Fruit fly (Drosophila melanogaster) whole organism, embryonic: ENCODE results near the gene bt.

Experiments used
- Adf1 ChIP-seq: fragments of 200-800 bp; sonication (Bioruptor generic); IDR thresholded peaks from 2 replicates; pipeline ENCODE4 v1.3.6; 2022; ENCODE audit warnings: missing biosample characterization, missing genetic modification characterization
- CG10147 ChIP-seq: fragments of 200-800 bp; sonication (Bioruptor generic); optimal IDR thresholded peaks from 2 replicates; lab custom pipeline; 2019; ENCODE audit warnings: missing biosample characterization, mild to moderate bottlenecking, missing genetic modification characterization, moderate library complexity
- CG11247 ChIP-seq: fragments of 200-800 bp; sonication (Bioruptor generic); IDR thresholded peaks from 2 replicates; pipeline ENCODE4 v1.3.6; 2022; ENCODE audit warnings: missing biosample characterization, missing genetic modification characterization
- CG11560 ChIP-seq: fragments of 200-800 bp; sonication (Bioruptor generic); IDR thresholded peaks from 3 replicates; pipeline ENCODE4 v1.3.6; 2022; ENCODE audit warnings: missing biosample characterization, missing genetic modification characterization
- CG1233 ChIP-seq: fragments of 200-800 bp; sonication (Bioruptor generic); optimal IDR thresholded peaks from 4 replicates; lab custom pipeline; 2018; ENCODE audit warnings: missing biosample characterization, mild to moderate bottlenecking, missing genetic modification characterization
- CG12391 ChIP-seq: fragments of 200-800 bp; sonication (Bioruptor generic); optimal IDR thresholded peaks from 3 replicates; lab custom pipeline; 2018; ENCODE audit warnings: missing biosample characterization, mild to moderate bottlenecking, missing genetic modification characterization, moderate library complexity
- CG13775 ChIP-seq: fragments of 200-800 bp; sonication (Bioruptor generic); optimal IDR thresholded peaks from 3 replicates; lab custom pipeline; 2017; ENCODE audit warnings: missing biosample characterization, mild to moderate bottlenecking, missing genetic modification characterization
- CG14860 ChIP-seq: fragments of 200-800 bp; sonication (Bioruptor generic); IDR thresholded peaks from 3 replicates; pipeline ENCODE4 v1.3.6; 2022; ENCODE audit warnings: missing biosample characterization, missing genetic modification characterization; ENCODE audit not compliant: partially characterized antibody
- CG15011 ChIP-seq: fragments of 200-800 bp; sonication (Bioruptor generic); optimal IDR thresholded peaks from 3 replicates; lab custom pipeline; 2018; ENCODE audit warnings: missing biosample characterization, mild to moderate bottlenecking, missing genetic modification characterization
- CG16813 ChIP-seq: fragments of 200-800 bp; sonication (Bioruptor generic); IDR thresholded peaks from 3 replicates; pipeline ENCODE4 v1.3.6; 2022; ENCODE audit warnings: missing biosample characterization, missing genetic modification characterization; ENCODE audit not compliant: partially characterized antibody
- CG34376 ChIP-seq: fragments of 200-800 bp; sonication (Bioruptor generic); optimal IDR thresholded peaks from 2 replicates; lab custom pipeline; 2018; ENCODE audit warnings: missing biosample characterization, mild to moderate bottlenecking, missing genetic modification characterization
- CG4328 ChIP-seq: fragments of 200-800 bp; sonication (Bioruptor generic); optimal IDR thresholded peaks from 3 replicates; lab custom pipeline; 2017; ENCODE audit warnings: missing biosample characterization, missing genetic modification reagents, missing genetic modification characterization
- CG5245 ChIP-seq: fragments of 200-800 bp; sonication (Bioruptor generic); optimal IDR thresholded peaks from 3 replicates; lab custom pipeline; 2016; ENCODE audit warnings: missing biosample characterization, missing genetic modification characterization
- CG6175 ChIP-seq: fragments of 200-800 bp; sonication (Bioruptor generic); IDR thresholded peaks from 3 replicates; pipeline ENCODE4 v1.3.6; 2022; ENCODE audit warnings: missing biosample characterization, missing genetic modification characterization
- CG6791 ChIP-seq: fragments of 200-800 bp; sonication (Bioruptor generic); IDR thresholded peaks from 3 replicates; pipeline ENCODE4 v1.3.6; 2022; ENCODE audit warnings: missing biosample characterization, missing genetic modification characterization; ENCODE audit not compliant: partially characterized antibody
- CG7963 ChIP-seq: fragments of 200-800 bp; sonication (Bioruptor generic); IDR thresholded peaks from 3 replicates; pipeline ENCODE4 v1.3.6; 2022; ENCODE audit warnings: missing biosample characterization, missing genetic modification characterization; ENCODE audit not compliant: partially characterized antibody
- CG8290 ChIP-seq, 3 experiments: fragments of 200-800 bp; sonication (Bioruptor generic); optimal IDR thresholded peaks; 2 replicates each; lab custom pipeline; 2016 to 2019; ENCODE audit warnings: missing biosample characterization in 3 of 3, missing genetic modification characterization in 3 of 3, mild to moderate bottlenecking in 2 of 3, moderate library complexity in 1 of 3
- CG8359 ChIP-seq: fragments of 200-800 bp; sonication (Bioruptor generic); optimal IDR thresholded peaks from 2 replicates; lab custom pipeline; 2017; ENCODE audit warnings: missing biosample characterization, mild to moderate bottlenecking, missing genetic modification characterization, borderline replicate concordance
- CG8478 ChIP-seq: fragments of >200 bp; optimal IDR thresholded peaks from 2 replicates; lab custom pipeline; 2018
- Deaf1 ChIP-seq: fragments of 200-800 bp; optimal IDR thresholded peaks from 3 replicates; lab custom pipeline; 2019; ENCODE audit warnings: missing biosample characterization, mild to moderate bottlenecking, missing genetic modification characterization, moderate library complexity
- HLH3B ChIP-seq: fragments of 200-800 bp; sonication (Bioruptor generic); IDR thresholded peaks from 2 replicates; pipeline ENCODE4 v1.3.6; 2022; ENCODE audit warnings: missing biosample characterization, missing genetic modification characterization
- HLH4C ChIP-seq: fragments of 200-800 bp; sonication (Bioruptor generic); IDR thresholded peaks from 3 replicates; pipeline ENCODE4 v1.3.6; 2022; ENCODE audit warnings: missing biosample characterization, missing genetic modification characterization; ENCODE audit not compliant: partially characterized antibody
- HLHmδ ChIP-seq: fragments of 200-800 bp; sonication (Bioruptor generic); optimal IDR thresholded peaks from 2 replicates; lab custom pipeline; 2018; ENCODE audit warnings: missing biosample characterization, mild to moderate bottlenecking, missing genetic modification characterization, moderate library complexity
- Lim3 ChIP-seq: fragments of 200-800 bp; sonication (Bioruptor generic); IDR thresholded peaks from 2 replicates; pipeline ENCODE4 v1.3.6; 2022; ENCODE audit warnings: missing biosample characterization, missing genetic modification characterization
- Mrtf ChIP-seq: fragments of 200-800 bp; sonication (Bioruptor generic); IDR thresholded peaks from 3 replicates; pipeline ENCODE4 v1.3.6; 2022; ENCODE audit warnings: missing biosample characterization, missing genetic modification characterization
- Opbp ChIP-seq: fragments of 200-800 bp; sonication (Bioruptor generic); IDR thresholded peaks from 3 replicates; pipeline ENCODE4 v1.3.6; 2022; ENCODE audit warnings: missing biosample characterization, missing genetic modification characterization; ENCODE audit not compliant: partially characterized antibody
- Spps ChIP-seq: fragments of 200-800 bp; sonication (Bioruptor generic); optimal IDR thresholded peaks from 2 replicates; lab custom pipeline; 2018; ENCODE audit warnings: missing biosample characterization, mild to moderate bottlenecking, missing genetic modification characterization
- amos ChIP-seq: fragments of 200-800 bp; sonication (Bioruptor generic); IDR thresholded peaks from 2 replicates; pipeline ENCODE4 v1.3.6; 2022; ENCODE audit warnings: missing biosample characterization, missing genetic modification characterization; ENCODE audit not compliant: partially characterized antibody
- ap ChIP-seq: fragments of 200-800 bp; sonication (Bioruptor generic); IDR thresholded peaks from 2 replicates; pipeline ENCODE4 v1.3.6; 2022; ENCODE audit warnings: missing biosample characterization, missing genetic modification characterization
- bcd ChIP-seq: fragments of 200-800 bp; sonication (Bioruptor generic); optimal IDR thresholded peaks from 2 replicates; lab custom pipeline; 2017; ENCODE audit warnings: missing biosample characterization, mild to moderate bottlenecking, missing genetic modification characterization
- cas ChIP-seq: fragments of 200-800 bp; sonication (Bioruptor generic); IDR thresholded peaks from 2 replicates; pipeline ENCODE4 v1.3.6; 2022; ENCODE audit warnings: missing biosample characterization, missing genetic modification characterization
- cg ChIP-seq: fragments of 200-800 bp; sonication (Bioruptor generic); optimal IDR thresholded peaks from 3 replicates; lab custom pipeline; 2019; ENCODE audit warnings: missing biosample characterization, mild to moderate bottlenecking, missing genetic modification characterization, moderate library complexity
- dan ChIP-seq: fragments of 200-800 bp; sonication (Bioruptor generic); IDR thresholded peaks from 2 replicates; pipeline ENCODE4 v1.3.6; 2022; ENCODE audit warnings: missing biosample characterization, missing genetic modification characterization
- disco-r ChIP-seq: fragments of 200-800 bp; sonication (Bioruptor generic); optimal IDR thresholded peaks from 2 replicates; lab custom pipeline; 2016; ENCODE audit warnings: missing biosample characterization, missing genetic modification characterization
- fd3F ChIP-seq: fragments of 200-800 bp; sonication (Bioruptor generic); optimal IDR thresholded peaks from 2 replicates; lab custom pipeline; 2018; ENCODE audit warnings: missing biosample characterization, mild to moderate bottlenecking, missing genetic modification characterization, moderate library complexity
- gro ChIP-seq: fragments of 200-800 bp; sonication (Bioruptor generic); optimal IDR thresholded peaks from 2 replicates; lab custom pipeline; 2016; ENCODE audit warnings: missing biosample characterization, missing genetic modification characterization
- ham ChIP-seq: fragments of 200-800 bp; sonication (Bioruptor generic); IDR thresholded peaks from 2 replicates; pipeline ENCODE4 v1.3.6; 2022; ENCODE audit warnings: missing biosample characterization, missing genetic modification characterization
- ind ChIP-seq: fragments of 200-800 bp; sonication (Bioruptor generic); optimal IDR thresholded peaks from 3 replicates; lab custom pipeline; 2016; ENCODE audit warnings: missing biosample characterization, missing genetic modification characterization
- lov ChIP-seq, 2 experiments: fragments of 200-800 bp in 1 of 2; fragments of >200 bp in 1 of 2; sonication (Bioruptor generic) in 1 of 2; IDR thresholded peaks in 1 of 2; optimal IDR thresholded peaks in 1 of 2; 2 replicates in 1 of 2; 3 replicates in 1 of 2; pipeline versions ENCODE4 v1.3.6 to Lab custom; 2017 to 2022; ENCODE audit warnings: missing biosample characterization in 1 of 2, missing genetic modification characterization in 1 of 2
- mld ChIP-seq: fragments of 200-800 bp; sonication (Bioruptor generic); IDR thresholded peaks from 3 replicates; pipeline ENCODE4 v1.3.6; 2022; ENCODE audit warnings: missing biosample characterization, missing genetic modification characterization; ENCODE audit not compliant: partially characterized antibody
- pita ChIP-seq: fragments of 200-800 bp; sonication (Bioruptor generic); optimal IDR thresholded peaks from 2 replicates; lab custom pipeline; 2017; ENCODE audit warnings: missing biosample characterization, mild to moderate bottlenecking, missing genetic modification characterization
- pnt ChIP-seq: fragments of 200-800 bp; sonication (Bioruptor generic); optimal IDR thresholded peaks from 3 replicates; lab custom pipeline; 2016; ENCODE audit warnings: missing biosample characterization, missing genetic modification characterization
- row ChIP-seq: fragments of 200-800 bp; sonication (Bioruptor generic); IDR thresholded peaks from 3 replicates; pipeline ENCODE4 v1.3.6; 2022; ENCODE audit warnings: missing biosample characterization, missing genetic modification characterization
- salm ChIP-seq: fragments of 200-800 bp; sonication (Bioruptor generic); optimal IDR thresholded peaks from 2 replicates; lab custom pipeline; 2018; ENCODE audit warnings: missing biosample characterization, mild to moderate bottlenecking, missing genetic modification characterization
- sima ChIP-seq: fragments of 200-800 bp; sonication (Bioruptor generic); optimal IDR thresholded peaks from 2 replicates; lab custom pipeline; 2016; ENCODE audit warnings: missing biosample characterization, missing genetic modification characterization
- sqz ChIP-seq: fragments of 200-800 bp; sonication (Bioruptor generic); optimal IDR thresholded peaks from 3 replicates; lab custom pipeline; 2018; ENCODE audit warnings: missing biosample characterization, mild to moderate bottlenecking, missing genetic modification characterization
- zf30C ChIP-seq: fragments of 200-800 bp; sonication (Bioruptor generic); optimal IDR thresholded peaks from 3 replicates; lab custom pipeline; 2018; ENCODE audit warnings: missing biosample characterization, mild to moderate bottlenecking, missing genetic modification characterization

The bt gene

DNA sequence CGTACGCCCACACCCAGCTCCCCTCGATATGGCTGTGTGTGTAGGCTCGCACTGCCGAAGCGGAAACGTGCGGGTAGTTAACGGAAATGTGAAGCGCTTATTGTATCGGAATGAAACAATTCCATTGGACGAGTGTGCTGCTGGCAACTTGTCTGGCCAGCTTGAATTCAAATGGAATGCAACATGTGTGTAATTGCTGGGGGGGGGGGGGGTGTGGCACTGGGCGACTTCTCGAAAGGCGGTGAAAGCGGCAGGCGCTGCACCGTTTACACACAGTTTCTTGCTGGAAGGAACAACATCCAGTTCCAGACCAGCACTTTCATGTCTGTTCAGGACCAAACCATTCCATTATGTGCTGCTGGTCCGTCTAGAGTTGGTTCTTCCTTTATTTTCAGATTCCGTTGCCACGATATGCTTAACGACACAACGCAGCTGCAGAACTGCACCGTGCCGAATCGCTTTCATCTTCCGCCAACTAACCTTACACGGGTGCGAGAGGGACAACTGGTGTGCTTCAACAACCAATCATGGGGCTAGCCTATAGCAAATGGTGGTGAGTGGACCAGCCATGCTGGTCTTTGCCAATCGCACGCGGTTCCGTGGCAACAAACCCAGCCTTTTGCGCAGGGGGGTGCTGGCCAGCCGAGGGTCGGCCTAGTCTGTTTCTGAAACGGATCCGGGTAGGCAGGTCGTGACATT is 20.1 kb upstream of the bt start (continued):
- no peak for TF ChIP-seq CG13775 (GFP tag; lab: Kevin White, UChicago)
- no peak for TF ChIP-seq Adf1
- no peak for TF ChIP-seq CG15011

DNA sequence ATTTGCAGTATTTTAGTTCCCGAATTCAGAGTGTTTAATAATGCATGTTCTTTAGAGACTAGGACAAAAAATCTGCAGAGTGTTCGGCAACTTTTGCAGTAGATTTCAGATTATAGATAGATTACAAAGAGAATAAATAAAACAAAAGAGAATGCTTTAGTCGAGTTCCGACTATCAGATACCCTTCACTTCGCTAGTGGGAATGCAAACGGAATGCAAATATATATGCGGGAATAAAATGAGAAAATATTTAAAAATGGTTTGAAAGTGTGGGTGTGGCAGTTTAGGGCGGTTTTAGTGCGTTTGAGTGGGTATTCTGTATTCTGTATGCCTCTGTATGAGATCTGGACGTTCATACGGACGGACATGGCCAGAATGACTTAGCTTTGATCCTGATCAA is 17.4 kb upstream of the bt start:
- TF ChIP-seq Opbp (GFP tag; lab: Robert Waterston, UW) = no peak
- TF ChIP-seq CG12391 (tag; lab: Kevin White, UChicago) = no peak
- no peak for TF ChIP-seq CG8359 (GFP tag; lab: Kevin White, UChicago)
- no peak for TF ChIP-seq fd3F (GFP tag; lab: Kevin White, UChicago)
- TF ChIP-seq zf30C (GFP tag; lab: Kevin White, UChicago) = no peak
- no peak for TF ChIP-seq sima
- TF ChIP-seq cas (GFP tag; lab: Robert Waterston, UW) = no peak
- no peak for TF ChIP-seq CG15011
- peak; percentile 73; the same call in 2 of the 3 replicates for TF ChIP-seq CG6791
- no peak for TF ChIP-seq CG8290 (GFP tag; optimal IDR thresholded peaks at IDR 0.05; lab: Kevin White, UChicago)
- TF ChIP-seq CG8290 (tag; optimal IDR thresholded peaks at IDR 0.05; lab: Kevin White, UChicago) = no peak
- no peak for TF ChIP-seq CG1233
- TF ChIP-seq Mrtf (GFP tag; lab: Robert Waterston, UW) = no peak
- TF ChIP-seq disco-r = no peak
- TF ChIP-seq Deaf1 = no peak
- TF ChIP-seq bcd (GFP tag; lab: Kevin White, UChicago) = no peak
- no peak for TF ChIP-seq CG11247 (GFP tag; lab: Robert Waterston, UW)
- TF ChIP-seq CG8478 (lab: Kevin White, UChicago) = no peak
- TF ChIP-seq row (GFP tag; lab: Robert Waterston, UW) = no peak
- no peak for TF ChIP-seq salm (tag; lab: Kevin White, UChicago)
- TF ChIP-seq ham (GFP tag; lab: Robert Waterston, UW) = no peak
- no peak for TF ChIP-seq ap (GFP tag; lab: Robert Waterston, UW)
- no peak for TF ChIP-seq Lim3 (GFP tag; lab: Robert Waterston, UW)
- TF ChIP-seq dan = no peak
- TF ChIP-seq amos = peak; percentile 5; the same call in 1 of the 2 replicates
- TF ChIP-seq lov (optimal IDR thresholded peaks at IDR 0.05; lab: Kevin White, UChicago) = no peak
- no peak for TF ChIP-seq lov (GFP tag; IDR thresholded peaks at IDR 0.05; lab: Robert Waterston, UW)
- TF ChIP-seq CG5245 (GFP tag; lab: Kevin White, UChicago) = no peak
- peak; percentile 52; the same call in 1 of the 3 replicates for TF ChIP-seq mld (GFP tag; lab: Robert Waterston, UW)
- no peak for TF ChIP-seq HLH3B (GFP tag; lab: Robert Waterston, UW)
- TF ChIP-seq sqz = no peak
- no peak for TF ChIP-seq CG6175 (GFP tag; lab: Robert Waterston, UW)
- no peak for TF ChIP-seq cg
- peak; percentile 66 for TF ChIP-seq HLH4C (GFP tag; lab: Robert Waterston, UW)
- TF ChIP-seq gro = no peak
- TF ChIP-seq CG7963 (GFP tag; lab: Robert Waterston, UW) = peak; percentile 47; the same call in 1 of the 3 replicates
- TF ChIP-seq pnt (GFP tag; lab: Kevin White, UChicago) = no peak
- TF ChIP-seq CG34376 (GFP tag; lab: Kevin White, UChicago) = no peak
- TF ChIP-seq CG4328 (GFP tag; lab: Kevin White, UChicago) = no peak
- TF ChIP-seq CG16813 = peak; percentile 74
- TF ChIP-seq Spps (tag; lab: Kevin White, UChicago) = no peak
- TF ChIP-seq CG10147 (GFP tag; lab: Kevin White, UChicago) = no peak
- no peak for TF ChIP-seq ind (GFP tag; lab: Kevin White, UChicago)
- TF ChIP-seq CG11560 = no peak
- TF ChIP-seq CG14860 (GFP tag; lab: Robert Waterston, UW) = peak; percentile 57
- TF ChIP-seq HLHmδ = no peak
- TF ChIP-seq pita (GFP tag; lab: Kevin White, UChicago) = no peak
